Worm (Caenorhabditis elegans): ENCODE results near the gene F16G10.6.

DNA sequence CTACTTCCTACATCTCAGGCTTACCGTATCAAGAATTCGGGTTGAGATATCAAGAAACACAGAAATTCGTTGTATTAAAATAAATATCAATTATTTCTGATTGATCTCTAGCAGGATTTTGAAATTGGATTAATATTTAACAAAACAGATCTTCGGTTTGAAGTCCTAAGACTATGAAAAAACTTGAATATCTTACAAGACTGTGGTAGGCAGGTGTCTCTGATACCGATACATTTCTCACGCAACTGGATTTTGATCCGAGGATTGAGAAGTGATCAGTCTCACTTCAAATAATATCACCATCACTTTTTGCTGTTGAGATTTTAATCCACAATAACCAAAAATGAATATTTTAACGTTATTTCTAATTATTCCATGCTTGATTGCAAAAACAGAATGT lies 31.0 kb downstream of the F16G10.6 start, which contains the start of gene F43C11.4:
- TF ChIP-seq cog-1 (tag; optimal IDR thresholded peaks at IDR 0.05), result no peak
- no peak for TF ChIP-seq flt-1 (GFP tag; IDR thresholded peaks at IDR 0.05)
- no peak for TF ChIP-seq med-1 (GFP tag; optimal IDR thresholded peaks at IDR 0.05; ENCODE audit: insufficient read depth)
- TF ChIP-seq ztf-29 (GFP tag; IDR thresholded peaks at IDR 0.05), result no peak
- no peak for TF ChIP-seq ref-1 (GFP tag; conservative IDR thresholded peaks at IDR 0.05)
- no peak for TF ChIP-seq T22C8.4 (GFP tag; IDR thresholded peaks at IDR 0.05)
